Worm (Caenorhabditis elegans) whole organism, L1 larva: ENCODE results near the gene twf-2.

Experiments
- alr-1 ChIP-seq: fragments of 200-800 bp; sonication (Bioruptor generic); optimal IDR thresholded peaks from 2 replicates; lab custom pipeline; 2018; ENCODE audit warnings: borderline replicate concordance, mild to moderate bottlenecking, missing genetic modification characterization, missing compliant biosample characterization
- ceh-63 ChIP-seq: fragments of 200-800 bp; sonication (Bioruptor generic); optimal IDR thresholded peaks from 2 replicates; lab custom pipeline; 2018; ENCODE audit warnings: mild to moderate bottlenecking, missing genetic modification characterization, missing compliant biosample characterization
- dpl-1 ChIP-seq, 3 experiments: fragments of 150-350 bp in 2 of 3; sonication (generic microtip) in 1 of 3; optimal IDR thresholded peaks; 2 replicates each; lab custom pipeline; 2014 to 2017; ENCODE audit warnings: missing biosample characterization in 3 of 3, missing genetic modification characterization in 3 of 3, missing genetic modification reagents in 3 of 3
- efl-1 ChIP-seq, 4 experiments: fragments of 150-350 bp; optimal IDR thresholded peaks in 3 of 4; peaks in 1 of 4; 1 replicate in 1 of 4; 2 replicates in 3 of 4; lab custom pipeline; 2014; ENCODE audit warnings: missing biosample characterization in 2 of 4, missing genetic modification characterization in 2 of 4, missing genetic modification reagents in 2 of 4
- jun-1 ChIP-seq: fragments of 150-350 bp; optimal IDR thresholded peaks from 2 replicates; lab custom pipeline; 2014; ENCODE audit warnings: missing biosample characterization, missing genetic modification reagents, missing genetic modification characterization
- nhr-85 ChIP-seq: sonication (generic microtip); peaks from one replicate; lab custom pipeline; 2016; ENCODE audit warnings: missing genetic modification characterization, inconsistent platforms, missing compliant biosample characterization

twf-2 gene

DNA sequence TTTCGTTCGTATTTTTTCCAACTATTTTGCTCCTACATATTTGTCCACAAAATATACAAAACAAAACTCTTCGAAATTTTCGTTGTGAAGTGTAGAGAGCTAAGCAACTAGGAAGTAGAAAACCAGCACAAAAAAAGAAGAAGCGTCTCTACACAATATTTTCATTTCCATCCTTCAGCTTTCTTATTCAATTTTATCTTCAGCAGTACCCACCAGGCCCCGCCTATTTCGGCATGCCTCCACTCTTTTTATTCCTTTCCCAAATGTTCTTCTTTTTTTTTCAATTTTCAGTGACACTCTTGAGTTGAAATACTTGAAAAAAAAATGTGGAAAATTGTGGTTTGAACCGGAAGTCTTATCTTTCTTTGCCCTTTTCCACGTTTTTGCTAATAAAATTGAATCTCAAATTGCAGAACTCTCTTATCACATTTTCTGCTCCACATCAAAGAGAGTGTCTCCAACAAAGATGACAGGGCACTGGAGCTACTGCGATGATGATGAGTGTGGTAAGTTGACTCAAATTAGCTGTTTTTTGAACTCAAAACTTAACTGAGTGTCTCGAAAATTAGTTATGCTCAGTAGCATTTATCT is 41.2 kb downstream of the twf-2 start, which contains the start of gene cah-3 (continued):
- TF ChIP-seq jun-1 (tag; lab: Kevin White, UChicago) (no peak), nhr-85 (tag; lab: Kevin White, UChicago) (no peak)
- TF ChIP-seq, all 84 proteins: peak for 3

- TF ChIP-seq alr-1 (tag; lab: Kevin White, UChicago), result no peak
- TF ChIP-seq ceh-63 (GFP tag; lab: Kevin White, UChicago), result no peak
Observed at ce11 chrX:16490753-16491152, 44.8 kb downstream of the twf-2 start.

DNA sequence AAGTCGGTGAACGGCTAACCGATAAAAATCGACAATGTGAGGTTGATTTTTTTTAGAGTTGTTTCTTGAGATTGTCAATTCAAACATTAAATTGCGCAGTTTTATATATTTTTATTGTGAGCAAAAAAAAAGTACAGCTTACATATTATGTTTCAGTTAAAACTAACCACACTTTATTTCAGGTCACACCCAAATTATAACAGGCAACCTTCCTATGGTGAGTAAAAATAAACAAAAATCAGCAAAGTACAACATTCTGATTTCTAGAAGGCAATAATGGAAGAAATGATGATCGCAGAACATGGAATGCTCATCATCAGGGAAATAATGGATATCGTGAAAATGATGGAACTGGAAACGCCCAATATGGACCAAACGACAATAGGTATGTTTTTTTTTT is 48.6 kb downstream of the twf-2 start, which contains the start of gene K05G3.2:
K05G3.2 (plus strand) TSS at position 301 of the 400 bp plus-strand sequence.
- TF ChIP-seq efl-1 (optimal IDR thresholded peaks at IDR 0.05; lab: Kevin White, UChicago) (no peak), efl-1 (GFP tag; optimal IDR thresholded peaks at IDR 0.05 in 1 of 2; lab: Kevin White, UChicago) (peak in 1 of 2 experiments; percentile 57), dpl-1 (GFP tag; optimal IDR thresholded peaks at IDR 0.05; lab: Kevin White, UChicago) (no peak)
